Worm (Caenorhabditis elegans): ENCODE data around the gene C12D5.10.

DNA sequence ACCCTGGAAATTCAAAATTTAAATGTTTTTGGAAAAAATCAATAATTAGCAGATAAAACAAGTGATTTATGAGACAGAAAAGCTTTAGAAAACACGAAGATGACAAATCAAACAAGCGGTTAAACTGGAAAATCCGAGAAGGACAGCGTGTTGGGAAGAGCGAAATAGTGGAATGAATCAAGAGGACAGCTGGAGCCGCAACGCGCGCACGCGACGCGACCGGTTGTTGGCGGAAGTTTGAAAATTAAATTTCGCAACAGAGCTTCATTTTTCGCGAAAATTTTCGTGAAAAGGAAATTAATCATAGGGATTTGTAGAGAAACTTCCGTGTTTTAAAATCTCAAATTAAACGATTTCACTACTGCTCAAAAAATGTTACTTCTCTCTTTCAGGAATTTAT lies 41.6 kb upstream of the C12D5.10 start, which contains the start of gene clic-1:
- no peak for TF ChIP-seq M03D4.4 (tag; optimal IDR thresholded peaks at IDR 0.05)
- TF ChIP-seq elt-3 (tag; optimal IDR thresholded peaks at IDR 0.05), result no peak
- no peak for TF ChIP-seq nhr-2 (tag; optimal IDR thresholded peaks at IDR 0.05)
- peak; percentile 65 for TF ChIP-seq ces-1 (GFP tag; optimal IDR thresholded peaks at IDR 0.05)
- no peak for TF ChIP-seq blmp-1 (tag; optimal IDR thresholded peaks at IDR 0.05)
- TF ChIP-seq nhr-12 (tag; optimal IDR thresholded peaks at IDR 0.05), result no peak
- TF ChIP-seq nhr-237 (tag; optimal IDR thresholded peaks at IDR 0.05), result peak; percentile 74
- TF ChIP-seq ztf-11 (tag; optimal IDR thresholded peaks at IDR 0.05), result no peak
- TF ChIP-seq mab-5 (tag; optimal IDR thresholded peaks at IDR 0.05), result peak; percentile 41
- no peak for TF ChIP-seq nhr-76 (tag; optimal IDR thresholded peaks at IDR 0.05)
- no peak for TF ChIP-seq snpc-4 (tag; optimal IDR thresholded peaks at IDR 0.05)
- no peak for TF ChIP-seq sptf-1 (tag; optimal IDR thresholded peaks at IDR 0.05)
- TF ChIP-seq pha-4 (tag; optimal IDR thresholded peaks at IDR 0.05), result peak; percentile 58

Measured in whole organism, mixed stage, embryonic.